Worm (Caenorhabditis elegans): ENCODE measurements around the gene T01C3.3.

DNA sequence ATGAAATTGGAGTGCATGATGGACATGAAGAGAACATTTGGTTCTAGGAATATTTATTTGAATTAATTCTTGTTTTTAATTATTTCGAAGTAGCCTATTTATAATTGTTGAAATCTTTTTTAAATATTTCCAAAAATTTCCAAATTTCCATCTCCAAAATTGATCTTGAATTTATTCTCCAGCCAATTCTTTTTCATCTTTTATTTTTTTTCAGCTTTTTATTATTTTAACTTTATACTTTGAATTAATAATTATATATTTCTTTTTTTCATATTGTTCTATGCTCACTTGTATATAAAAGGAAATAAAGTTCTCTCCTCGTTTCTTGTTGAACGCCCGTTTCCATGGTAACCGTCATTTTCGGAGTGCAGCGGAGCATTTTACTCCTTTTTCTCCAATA is 12.5 kb downstream of the T01C3.3 start, which contains the start of gene xbx-1:
- no peak for TF ChIP-seq sea-1 (GFP tag; conservative IDR thresholded peaks at IDR 0.05)
- no peak for TF ChIP-seq scrt-1 (GFP tag; IDR thresholded peaks at IDR 0.05)
- no peak for TF ChIP-seq ama-1 (optimal IDR thresholded peaks at IDR 0.05)
- TF ChIP-seq tbx-37 (GFP tag; conservative IDR thresholded peaks at IDR 0.05) = no peak
- no peak for TF ChIP-seq hnd-1 (tag; optimal IDR thresholded peaks at IDR 0.05)
- TF ChIP-seq ets-7 (tag; optimal IDR thresholded peaks at IDR 0.05) = no peak
- TF ChIP-seq flt-1 (GFP tag; IDR thresholded peaks at IDR 0.05) = no peak
